Worm (Caenorhabditis elegans): ENCODE measurements around the gene Y46E12A.3.
A peak's percentile ranks its signal among the peaks of the same experiment; 100 is the strongest.

Gene Y46E12A.3

DNA sequence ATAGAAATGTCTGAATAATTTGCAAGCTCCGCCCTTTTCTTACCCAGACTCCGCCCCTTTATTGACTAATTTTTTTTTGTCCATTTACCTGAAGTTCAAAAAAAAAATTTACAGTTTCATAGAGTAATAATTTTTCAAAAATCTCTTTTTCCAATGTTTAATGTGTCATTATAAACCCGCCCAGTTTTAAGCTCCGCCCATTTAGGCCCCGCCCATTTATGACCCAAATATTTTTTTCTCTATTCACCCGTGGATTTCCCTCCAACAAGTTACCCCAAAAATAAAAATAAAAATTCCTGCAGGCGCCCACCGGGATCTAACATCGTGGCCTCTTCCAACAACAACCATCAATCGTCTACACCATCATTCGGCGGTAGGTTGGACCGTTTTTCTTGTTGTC, 33.3 kb upstream of the Y46E12A.3 start, which contains the start of gene rimb-1:
Gene rimb-1 (plus strand): TSS at position 301 of the 400 bp plus-strand sequence.
- TF ChIP-seq dve-1 (tag; optimal IDR thresholded peaks at IDR 0.05; ENCODE audit: insufficient read depth) (no peak), unc-62 (GFP tag; optimal IDR thresholded peaks at IDR 0.05 in 1 of 2) (peak in 1 of 2 experiments; percentile 45), unc-62 (tag; optimal IDR thresholded peaks at IDR 0.05) (no peak)

DNA sequence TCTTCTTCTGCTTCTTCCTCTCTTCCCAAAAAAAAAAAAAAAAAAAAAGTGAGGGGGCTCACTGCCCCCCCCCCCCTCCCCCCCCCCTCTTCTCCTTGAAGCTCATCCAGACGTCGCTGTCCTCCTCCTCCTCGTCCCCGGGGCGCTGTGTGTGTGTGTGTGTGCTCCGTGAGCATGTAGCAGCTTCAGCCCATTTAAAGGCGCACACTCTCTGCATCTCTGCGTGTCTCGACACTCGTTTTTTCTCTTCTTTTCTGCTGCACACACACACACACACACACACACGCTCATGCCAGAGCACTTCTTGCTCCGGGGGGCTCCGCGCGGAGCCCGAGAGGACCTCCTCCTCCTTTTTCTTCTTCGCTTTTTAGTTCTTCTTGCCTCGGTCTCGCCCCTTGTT, 31.0 kb upstream of the Y46E12A.3 start:
- TF ChIP-seq egl-27 (tag; optimal IDR thresholded peaks at IDR 0.05), result no peak
- peak; percentile 75 for TF ChIP-seq hmg-1.1 (GFP tag; IDR thresholded peaks at IDR 0.05)
- no peak for TF ChIP-seq unc-39 (tag; optimal IDR thresholded peaks at IDR 0.05)
- TF ChIP-seq daf-19 (GFP tag; conservative IDR thresholded peaks at IDR 0.05), result no peak
- TF ChIP-seq ZK337.2 (GFP tag; IDR thresholded peaks at IDR 0.05), result no peak
- peak in 1 of 2 experiments; percentile 53 for TF ChIP-seq mdl-1 (tag; optimal IDR thresholded peaks at IDR 0.05)
- peak; percentile 36 to 76 for TF ChIP-seq lsy-2 (tag; optimal IDR thresholded peaks at IDR 0.05)
- TF ChIP-seq saeg-2 (GFP tag; IDR thresholded peaks at IDR 0.05), result no peak
- TF ChIP-seq fos-1 (tag; optimal IDR thresholded peaks at IDR 0.05), result no peak
- TF ChIP-seq rbr-2 (tag; optimal IDR thresholded peaks at IDR 0.05), result peak; percentile 75
- peak; percentile 98 for TF ChIP-seq set-16 (GFP tag; IDR thresholded peaks at IDR 0.05)
- TF ChIP-seq pha-4 (GFP tag; IDR thresholded peaks at IDR 0.05), result peak; percentile 67; the same call in 1 of the 2 replicates
- no peak for TF ChIP-seq pha-4 (tag; optimal IDR thresholded peaks at IDR 0.05)
- no peak for TF ChIP-seq pqm-1 (tag; optimal IDR thresholded peaks at IDR 0.05)
- TF ChIP-seq dve-1 (tag; optimal IDR thresholded peaks at IDR 0.05; ENCODE audit: insufficient read depth), result peak; percentile 6
- TF ChIP-seq daf-16 (GFP tag; optimal IDR thresholded peaks at IDR 0.05), result no peak
- no peak for TF ChIP-seq daf-16 (tag; optimal IDR thresholded peaks at IDR 0.05)
- peak; percentile 20 for TF ChIP-seq lin-13 (GFP tag; optimal IDR thresholded peaks at IDR 0.05)
- TF ChIP-seq mep-1 (tag; optimal IDR thresholded peaks at IDR 0.05), result peak; percentile 83
- peak; percentile 38 for TF ChIP-seq fkh-10 (GFP tag; optimal IDR thresholded peaks at IDR 0.05)
- no peak for TF ChIP-seq lin-15B (tag; optimal IDR thresholded peaks at IDR 0.05)
- TF ChIP-seq sdz-12 (GFP tag; optimal IDR thresholded peaks at IDR 0.05), result no peak
- no peak for TF ChIP-seq nhr-111 (GFP tag; optimal IDR thresholded peaks at IDR 0.05)
- TF ChIP-seq aly-2 (tag; optimal IDR thresholded peaks at IDR 0.05), result no peak
- TF ChIP-seq spr-3 (GFP tag; optimal IDR thresholded peaks at IDR 0.05), result no peak
- peak; percentile 14; the same call in 1 of the 2 replicates for TF ChIP-seq dmd-6 (GFP tag; IDR thresholded peaks at IDR 0.05)
- TF ChIP-seq D1046.2 (GFP tag; IDR thresholded peaks at IDR 0.05), result no peak
- peak in 1 of 2 experiments; percentile 57 for TF ChIP-seq hif-1 (tag; optimal IDR thresholded peaks at IDR 0.05)
- TF ChIP-seq egl-43 (GFP tag; IDR thresholded peaks at IDR 0.05), result peak; percentile 71
- peak; percentile 47 for TF ChIP-seq hlh-11 (tag; optimal IDR thresholded peaks at IDR 0.05)
- TF ChIP-seq F37D6.2 (tag; optimal IDR thresholded peaks at IDR 0.05), result peak; percentile 32
- TF ChIP-seq aha-1 (tag), result peak; percentile 94
- peak; percentile 42 for TF ChIP-seq nhr-11 (tag; optimal IDR thresholded peaks at IDR 0.05)
- peak; percentile 46 for TF ChIP-seq mes-2 (tag; optimal IDR thresholded peaks at IDR 0.05; ENCODE audit: poor library complexity, severe bottlenecking)
- TF ChIP-seq hlh-30 (tag; optimal IDR thresholded peaks at IDR 0.05; ENCODE audit: insufficient read depth), result peak; percentile 64
- TF ChIP-seq jun-1 (tag; optimal IDR thresholded peaks at IDR 0.05), result no peak
- no peak for TF ChIP-seq nhr-237 (tag; optimal IDR thresholded peaks at IDR 0.05)
- peak; percentile 66; the same call in 1 of the 2 replicates for TF ChIP-seq ctbp-1 (GFP tag; IDR thresholded peaks at IDR 0.05)
- peak; percentile 28; the same call in 1 of the 2 replicates for TF ChIP-seq lin-38 (GFP tag; IDR thresholded peaks at IDR 0.05)
